Worm (Caenorhabditis elegans): ENCODE data around the gene K02D3.2.

The K02D3.2 gene

DNA sequence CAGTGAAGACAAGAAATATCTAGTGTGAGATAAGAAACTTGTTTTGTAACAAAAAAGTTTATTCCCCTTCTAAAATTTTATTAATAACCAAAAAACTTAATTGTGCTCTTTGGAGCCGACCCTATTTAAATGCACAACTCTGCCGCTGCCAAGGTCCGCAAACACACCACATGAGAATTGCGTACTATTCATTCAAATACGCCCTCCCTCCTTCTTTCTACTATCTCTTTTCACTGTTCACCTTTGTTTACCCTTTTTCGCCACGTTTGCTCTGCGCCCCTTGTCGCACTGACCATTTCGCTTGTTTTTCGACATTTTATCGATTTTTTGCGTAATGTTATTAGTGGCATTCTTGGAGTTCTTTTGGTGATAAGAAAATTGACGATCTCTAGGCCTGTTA lies 42.2 kb downstream of the K02D3.2 start:
- no peak for TF ChIP-seq zag-1 (tag; optimal IDR thresholded peaks at IDR 0.05)
- TF ChIP-seq C34F6.9 (tag; optimal IDR thresholded peaks at IDR 0.05) = peak; percentile 43
- TF ChIP-seq F13H6.1 (tag; optimal IDR thresholded peaks at IDR 0.05) = peak; percentile 45
- no peak for TF ChIP-seq unc-39 (tag; optimal IDR thresholded peaks at IDR 0.05)
- no peak for TF ChIP-seq elt-3 (tag; optimal IDR thresholded peaks at IDR 0.05)
- peak; percentile 35 for TF ChIP-seq unc-55 (GFP tag; optimal IDR thresholded peaks at IDR 0.05)
- peak; percentile 42 for TF ChIP-seq sma-9 (GFP tag; optimal IDR thresholded peaks at IDR 0.05)
- TF ChIP-seq sma-9 (tag; optimal IDR thresholded peaks at IDR 0.05) = no peak
- no peak for TF ChIP-seq ztf-1 (GFP tag; conservative IDR thresholded peaks at IDR 0.05)
- TF ChIP-seq gmeb-1 (tag; optimal IDR thresholded peaks at IDR 0.05) = peak; percentile 45
- no peak for TF ChIP-seq nhr-10 (tag; optimal IDR thresholded peaks at IDR 0.05)
- TF ChIP-seq mab-5 (tag; optimal IDR thresholded peaks at IDR 0.05) = no peak
- peak; percentile 73 for TF ChIP-seq nhr-129 (tag; optimal IDR thresholded peaks at IDR 0.05)
- TF ChIP-seq nhr-11 (tag; optimal IDR thresholded peaks at IDR 0.05) = no peak
- TF ChIP-seq ceh-16 (tag; optimal IDR thresholded peaks at IDR 0.05) = no peak
- TF ChIP-seq lsy-2 (tag; optimal IDR thresholded peaks at IDR 0.05) = peak in 1 of 2 experiments; percentile 43
- no peak for TF ChIP-seq lin-39 (tag; optimal IDR thresholded peaks at IDR 0.05)
- TF ChIP-seq nhr-23 (tag; optimal IDR thresholded peaks at IDR 0.05) = no peak
- peak; percentile 73 for TF ChIP-seq crh-2 (tag; optimal IDR thresholded peaks at IDR 0.05)
- peak; percentile 54 for TF ChIP-seq fos-1 (tag; optimal IDR thresholded peaks at IDR 0.05)
- peak; percentile 33 for TF ChIP-seq lin-13 (GFP tag; optimal IDR thresholded peaks at IDR 0.05)
- no peak for TF ChIP-seq blmp-1 (tag; optimal IDR thresholded peaks at IDR 0.05; ENCODE audit: insufficient read depth)

DNA sequence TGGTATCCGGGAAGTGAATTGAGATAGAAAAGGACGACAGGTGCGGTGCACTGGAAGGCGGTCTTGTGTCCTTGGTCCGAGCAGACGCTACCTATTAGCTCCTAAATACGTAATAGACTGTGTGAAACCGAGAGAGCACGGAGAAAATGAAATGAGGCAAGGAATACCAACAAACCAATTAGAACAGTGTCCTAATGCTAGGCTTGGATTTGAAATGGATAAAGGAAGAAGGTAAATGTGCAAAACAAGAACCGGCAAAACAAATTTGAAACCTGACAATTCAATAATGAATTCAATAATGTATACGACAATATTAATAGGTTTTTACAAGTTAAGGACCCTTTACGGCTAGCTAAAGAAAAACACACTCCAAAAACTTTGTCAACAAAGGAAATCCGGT lies 43.1 kb downstream of the K02D3.2 start, which contains the start of gene C04A11.2:
Gene C04A11.2, minus strand, starts transcription at position 101 of the 400 bp plus-strand sequence.
- no peak for TF ChIP-seq sem-4 (tag; optimal IDR thresholded peaks at IDR 0.05)
- TF ChIP-seq elt-1 (tag; optimal IDR thresholded peaks at IDR 0.05) = no peak
- TF ChIP-seq nhr-25 (tag; optimal IDR thresholded peaks at IDR 0.05) = no peak

DNA sequence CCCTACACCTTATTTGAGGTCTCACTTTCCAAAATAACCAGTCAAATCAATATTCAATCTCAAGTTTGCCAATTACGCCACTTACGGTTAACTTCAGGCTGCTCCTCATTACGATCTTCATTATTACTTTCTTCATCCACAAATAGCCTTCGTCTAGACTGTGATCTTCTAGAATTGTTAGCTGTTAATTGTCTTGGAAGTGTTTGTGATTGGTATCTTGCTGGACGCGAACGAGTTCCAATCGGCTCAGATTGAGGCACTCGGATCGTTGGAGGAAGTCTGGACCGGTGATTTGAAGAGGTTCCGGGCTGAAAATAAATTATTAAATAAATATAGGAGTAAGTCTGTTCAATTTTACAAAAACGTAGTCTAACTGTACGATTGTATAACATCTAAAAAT lies 44.9 kb downstream of the K02D3.2 start:
- TF ChIP-seq zag-1 (tag; optimal IDR thresholded peaks at IDR 0.05) (no peak), ZK546.5 (tag; optimal IDR thresholded peaks at IDR 0.05) (no peak), ztf-4 (tag; optimal IDR thresholded peaks at IDR 0.05) (no peak), ceh-82 (tag; optimal IDR thresholded peaks at IDR 0.05) (no peak), nhr-23 (tag; optimal IDR thresholded peaks at IDR 0.05) (no peak), alr-1 (tag; optimal IDR thresholded peaks at IDR 0.05) (no peak), gmeb-1 (tag; optimal IDR thresholded peaks at IDR 0.05) (no peak), F13H6.1 (tag; optimal IDR thresholded peaks at IDR 0.05) (no peak), unc-39 (tag; optimal IDR thresholded peaks at IDR 0.05) (no peak), sem-4 (tag; optimal IDR thresholded peaks at IDR 0.05) (no peak), sma-9 (GFP tag; optimal IDR thresholded peaks at IDR 0.05) (no peak), sma-9 (tag; optimal IDR thresholded peaks at IDR 0.05) (no peak)

DNA sequence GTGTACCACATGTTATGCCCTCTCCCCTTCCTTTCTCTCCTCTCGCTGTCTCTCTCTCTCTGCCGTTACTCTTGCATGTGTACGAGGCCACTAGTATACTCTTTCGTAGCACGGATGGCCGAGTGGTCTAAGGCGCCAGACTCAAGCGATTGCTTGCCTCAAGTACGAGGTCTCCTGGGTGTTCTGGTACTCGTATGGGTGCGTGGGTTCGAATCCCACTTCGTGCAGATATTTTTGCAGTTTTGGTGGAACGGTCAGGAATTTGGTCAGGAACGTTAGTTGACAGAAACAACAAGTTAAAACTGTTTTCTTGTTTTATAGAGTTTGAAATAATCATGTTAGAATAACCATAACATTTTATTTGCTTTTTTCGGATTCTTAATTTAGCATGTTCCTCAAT lies 46.4 kb downstream of the K02D3.2 start:
- TF ChIP-seq nhr-21 (tag; optimal IDR thresholded peaks at IDR 0.05) = peak; percentile 85
- TF ChIP-seq nhr-77 (tag; optimal IDR thresholded peaks at IDR 0.05) = peak; percentile 20
- peak; percentile 60 for TF ChIP-seq mab-5 (tag; optimal IDR thresholded peaks at IDR 0.05)
- no peak for TF ChIP-seq alr-1 (tag; optimal IDR thresholded peaks at IDR 0.05)
- TF ChIP-seq skn-1 (tag; optimal IDR thresholded peaks at IDR 0.05) = no peak
- no peak for TF ChIP-seq dmd-4 (tag; optimal IDR thresholded peaks at IDR 0.05)
- peak; percentile 34 for TF ChIP-seq ztf-11 (tag; optimal IDR thresholded peaks at IDR 0.05)
- peak; percentile 75 for TF ChIP-seq gmeb-1 (tag; optimal IDR thresholded peaks at IDR 0.05)
- TF ChIP-seq peb-1 (tag; optimal IDR thresholded peaks at IDR 0.05) = no peak
- peak; percentile 73 for TF ChIP-seq nhr-11 (tag; optimal IDR thresholded peaks at IDR 0.05)
- TF ChIP-seq elt-3 (tag; optimal IDR thresholded peaks at IDR 0.05) = no peak
- TF ChIP-seq lsy-2 (tag; optimal IDR thresholded peaks at IDR 0.05) = peak; percentile 60 to 65
- TF ChIP-seq blmp-1 (tag; optimal IDR thresholded peaks at IDR 0.05; ENCODE audit: insufficient read depth) = peak; percentile 12
- TF ChIP-seq ztf-4 (tag; optimal IDR thresholded peaks at IDR 0.05) = peak; percentile 21
- TF ChIP-seq snpc-4 (tag; optimal IDR thresholded peaks at IDR 0.05) = peak; percentile 58
- no peak for TF ChIP-seq nhr-237 (tag; optimal IDR thresholded peaks at IDR 0.05)
- no peak for TF ChIP-seq mbf-1 (tag; optimal IDR thresholded peaks at IDR 0.05)
- TF ChIP-seq fos-1 (tag; optimal IDR thresholded peaks at IDR 0.05) = peak; percentile 65
- TF ChIP-seq ceh-82 (tag; optimal IDR thresholded peaks at IDR 0.05) = peak; percentile 18
- TF ChIP-seq sma-9 (GFP tag; optimal IDR thresholded peaks at IDR 0.05) = peak; percentile 94
- no peak for TF ChIP-seq sma-9 (tag; optimal IDR thresholded peaks at IDR 0.05)
- TF ChIP-seq F13H6.1 (tag; optimal IDR thresholded peaks at IDR 0.05) = peak; percentile 86
- TF ChIP-seq nhr-25 (tag; optimal IDR thresholded peaks at IDR 0.05) = no peak
- TF ChIP-seq ama-1 (optimal IDR thresholded peaks at IDR 0.05) = peak; percentile 34
- peak in 1 of 2 experiments; percentile 2 for TF ChIP-seq mdl-1 (tag; optimal IDR thresholded peaks at IDR 0.05)
- TF ChIP-seq lin-13 (GFP tag; optimal IDR thresholded peaks at IDR 0.05) = peak; percentile 73
- TF ChIP-seq crh-2 (tag; optimal IDR thresholded peaks at IDR 0.05) = peak; percentile 85
- TF ChIP-seq lin-11 (tag; optimal IDR thresholded peaks at IDR 0.05) = peak; percentile 78
- TF ChIP-seq unc-55 (GFP tag; optimal IDR thresholded peaks at IDR 0.05) = peak; percentile 69
- TF ChIP-seq nhr-12 (tag; optimal IDR thresholded peaks at IDR 0.05) = peak; percentile 25
- peak; percentile 86 for TF ChIP-seq sma-3 (GFP tag; optimal IDR thresholded peaks at IDR 0.05)
- no peak for TF ChIP-seq nhr-23 (tag; optimal IDR thresholded peaks at IDR 0.05)
- no peak for TF ChIP-seq R02D3.7 (tag; optimal IDR thresholded peaks at IDR 0.05)
- TF ChIP-seq ztf-1 (GFP tag; conservative IDR thresholded peaks at IDR 0.05) = no peak
- TF ChIP-seq Y55F3AM.14 (GFP tag; optimal IDR thresholded peaks at IDR 0.05) = peak; percentile 80
- no peak for TF ChIP-seq ZK546.5 (tag; optimal IDR thresholded peaks at IDR 0.05)
- peak; percentile 23 for TF ChIP-seq lin-39 (tag; optimal IDR thresholded peaks at IDR 0.05)
- TF ChIP-seq ceh-16 (tag; optimal IDR thresholded peaks at IDR 0.05) = peak; percentile 14

Measured in whole organism, L2 larva.